Worm (Caenorhabditis elegans): ENCODE measurements around the gene Y5H2B.3.

DNA sequence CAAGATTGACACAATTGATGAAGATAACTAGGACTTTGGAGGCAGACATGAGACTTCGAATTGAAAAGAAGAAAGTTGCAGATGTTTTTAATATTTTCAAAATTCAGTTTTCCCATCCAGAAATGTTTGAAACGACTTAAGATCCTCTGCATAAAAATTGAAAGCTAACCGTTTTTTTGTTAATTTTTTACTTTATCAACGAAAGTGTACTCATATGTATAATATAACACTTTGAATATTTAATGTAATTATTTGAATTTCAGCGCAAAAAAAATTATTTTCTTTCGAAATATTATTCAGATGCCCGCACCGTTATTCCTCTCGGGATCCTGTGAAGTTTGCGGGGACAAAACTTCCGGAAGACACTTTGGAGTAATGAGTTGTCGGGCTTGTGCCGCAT, 38.8 kb downstream of the Y5H2B.3 start, which contains the start of gene nhr-18:
- TF ChIP-seq pha-4 (GFP tag; IDR thresholded peaks at IDR 0.05) (no peak), pha-4 (tag; optimal IDR thresholded peaks at IDR 0.05) (no peak), attf-4 (tag; optimal IDR thresholded peaks at IDR 0.05) (no peak), nhr-11 (tag; optimal IDR thresholded peaks at IDR 0.05) (no peak), ceh-82 (tag; optimal IDR thresholded peaks at IDR 0.05) (no peak), nhr-102 (tag; optimal IDR thresholded peaks at IDR 0.05) (no peak), skn-1 (tag; optimal IDR thresholded peaks at IDR 0.05) (no peak), egl-27 (tag; optimal IDR thresholded peaks at IDR 0.05) (no peak), ces-1 (GFP tag; optimal IDR thresholded peaks at IDR 0.05) (no peak)
